Worm (Caenorhabditis elegans) whole organism, L2 larva: ENCODE measurements around the gene srlf-19.

ENCODE experiments used
- C34F6.9 ChIP-seq: fragments of 150-350 bp; optimal IDR thresholded peaks from 2 replicates; lab custom pipeline; 2014; ENCODE audit warnings: missing biosample characterization, missing genetic modification characterization
- F13H6.1 ChIP-seq: sonication (generic microtip); optimal IDR thresholded peaks from 2 replicates; lab custom pipeline; 2016; ENCODE audit warnings: missing genetic modification characterization, missing compliant biosample characterization
- Y55F3AM.14 ChIP-seq: fragments of 200-800 bp; sonication (Bioruptor generic); optimal IDR thresholded peaks from 2 replicates; lab custom pipeline; 2018; ENCODE audit warnings: mild to moderate bottlenecking, missing genetic modification characterization, missing compliant biosample characterization
- alr-1 ChIP-seq: fragments of 150-350 bp; optimal IDR thresholded peaks from 2 replicates; lab custom pipeline; 2014; ENCODE audit warnings: missing biosample characterization, missing genetic modification characterization
- aly-2 ChIP-seq: fragments of 150-350 bp; optimal IDR thresholded peaks from 2 replicates; lab custom pipeline; 2014; ENCODE audit warnings: missing biosample characterization, missing genetic modification characterization
- ama-1 ChIP-seq: fragments of 150-350 bp; optimal IDR thresholded peaks from 2 replicates; lab custom pipeline; 2018; ENCODE audit warnings: inconsistent platforms
- blmp-1 ChIP-seq: sonication (generic microtip); optimal IDR thresholded peaks from 2 replicates; lab custom pipeline; 2017; ENCODE audit warnings: missing genetic modification characterization, mild to moderate bottlenecking, missing compliant biosample characterization, antibody characterized with exemption, moderate library complexity; ENCODE audit not compliant: insufficient read depth
- ceh-16 ChIP-seq: fragments of 150-350 bp; optimal IDR thresholded peaks from 2 replicates; lab custom pipeline; 2014; ENCODE audit warnings: missing biosample characterization, missing genetic modification characterization
- crh-2 ChIP-seq: sonication (generic microtip); optimal IDR thresholded peaks from 2 replicates; lab custom pipeline; 2017; ENCODE audit warnings: missing biosample characterization, missing genetic modification characterization
- dmd-4 ChIP-seq: sonication (generic microtip); optimal IDR thresholded peaks from 2 replicates; lab custom pipeline; 2017; ENCODE audit warnings: missing biosample characterization, missing genetic modification characterization
- egl-27 ChIP-seq: sonication (generic microtip); optimal IDR thresholded peaks from 3 replicates; lab custom pipeline; 2017; ENCODE audit warnings: missing biosample characterization, missing genetic modification reagents, missing genetic modification characterization
- elt-1 ChIP-seq: fragments of 150-350 bp; optimal IDR thresholded peaks from 2 replicates; lab custom pipeline; 2014; ENCODE audit warnings: missing biosample characterization, missing genetic modification characterization
- elt-3 ChIP-seq: sonication (generic microtip); optimal IDR thresholded peaks from 2 replicates; lab custom pipeline; 2017; ENCODE audit warnings: missing biosample characterization, missing genetic modification characterization
- fos-1 ChIP-seq: fragments of 150-350 bp; optimal IDR thresholded peaks from 2 replicates; lab custom pipeline; 2014; ENCODE audit warnings: missing biosample characterization, missing genetic modification characterization
- gmeb-1 ChIP-seq: fragments of 150-350 bp; optimal IDR thresholded peaks from 2 replicates; lab custom pipeline; 2014; ENCODE audit warnings: missing biosample characterization, missing genetic modification characterization
- lin-13 ChIP-seq: fragments of 150-350 bp; optimal IDR thresholded peaks from 2 replicates; lab custom pipeline; 2014; ENCODE audit warnings: missing biosample characterization, missing genetic modification reagents, missing genetic modification characterization
- lin-39 ChIP-seq: fragments of 150-350 bp; optimal IDR thresholded peaks from 2 replicates; lab custom pipeline; 2014; ENCODE audit warnings: missing biosample characterization, missing genetic modification reagents, missing genetic modification characterization
- mab-5 ChIP-seq: fragments of 150-350 bp; optimal IDR thresholded peaks from 2 replicates; lab custom pipeline; 2014; ENCODE audit warnings: missing biosample characterization, missing genetic modification characterization
- mbf-1 ChIP-seq: sonication (generic microtip); optimal IDR thresholded peaks from 2 replicates; lab custom pipeline; 2017; ENCODE audit warnings: missing biosample characterization, missing genetic modification characterization
- nhr-10 ChIP-seq: sonication (generic microtip); optimal IDR thresholded peaks from 2 replicates; lab custom pipeline; 2017; ENCODE audit warnings: missing biosample characterization, missing genetic modification characterization
- nhr-11 ChIP-seq: fragments of 150-350 bp; optimal IDR thresholded peaks from 2 replicates; lab custom pipeline; 2014; ENCODE audit warnings: missing biosample characterization, missing genetic modification characterization
- nhr-129 ChIP-seq: fragments of 150-350 bp; optimal IDR thresholded peaks from 2 replicates; lab custom pipeline; 2014; ENCODE audit warnings: missing biosample characterization, missing genetic modification characterization
- nhr-25 ChIP-seq: fragments of 150-350 bp; sonication (generic microtip); optimal IDR thresholded peaks from 3 replicates; lab custom pipeline; 2014; ENCODE audit warnings: missing biosample characterization, missing genetic modification characterization
- nhr-6 ChIP-seq: fragments of 150-350 bp; optimal IDR thresholded peaks from 2 replicates; lab custom pipeline; 2014; ENCODE audit warnings: missing biosample characterization, missing genetic modification characterization
- peb-1 ChIP-seq: fragments of 150-350 bp; optimal IDR thresholded peaks from 2 replicates; lab custom pipeline; 2014; ENCODE audit warnings: missing biosample characterization, missing genetic modification characterization
- sem-4 ChIP-seq: fragments of 150-350 bp; optimal IDR thresholded peaks from 2 replicates; lab custom pipeline; 2014; ENCODE audit warnings: missing biosample characterization, missing genetic modification reagents, missing genetic modification characterization
- skn-1 ChIP-seq: sonication (generic microtip); optimal IDR thresholded peaks from 2 replicates; lab custom pipeline; 2017; ENCODE audit warnings: missing biosample characterization, missing genetic modification characterization
- sma-3 ChIP-seq: sonication (generic microtip); optimal IDR thresholded peaks from 2 replicates; lab custom pipeline; 2016; ENCODE audit warnings: missing genetic modification reagents, missing genetic modification characterization, missing compliant biosample characterization
- sma-9 ChIP-seq, 2 experiments: fragments of 150-350 bp in 1 of 2; sonication (generic microtip) in 1 of 2; optimal IDR thresholded peaks; 2 replicates each; lab custom pipeline; 2014 to 2016; ENCODE audit warnings: missing genetic modification characterization in 2 of 2, mild to moderate bottlenecking in 1 of 2, missing biosample characterization in 1 of 2, missing compliant biosample characterization in 1 of 2, missing genetic modification reagents in 1 of 2, moderate library complexity in 1 of 2
- snpc-4 ChIP-seq: fragments of 150-350 bp; optimal IDR thresholded peaks from 2 replicates; lab custom pipeline; 2014; ENCODE audit warnings: missing biosample characterization, missing genetic modification characterization
- unc-62 ChIP-seq: fragments of 150-350 bp; optimal IDR thresholded peaks from 2 replicates; lab custom pipeline; 2014; ENCODE audit warnings: missing biosample characterization, missing genetic modification reagents, missing genetic modification characterization
- ztf-1 ChIP-seq: fragments of 200-800 bp; sonication (Bioruptor generic); conservative IDR thresholded peaks from 2 replicates; pipeline ENCODE4 v1.3.6; 2022; ENCODE audit warnings: missing genetic modification characterization, missing compliant biosample characterization

Gene srlf-19

DNA sequence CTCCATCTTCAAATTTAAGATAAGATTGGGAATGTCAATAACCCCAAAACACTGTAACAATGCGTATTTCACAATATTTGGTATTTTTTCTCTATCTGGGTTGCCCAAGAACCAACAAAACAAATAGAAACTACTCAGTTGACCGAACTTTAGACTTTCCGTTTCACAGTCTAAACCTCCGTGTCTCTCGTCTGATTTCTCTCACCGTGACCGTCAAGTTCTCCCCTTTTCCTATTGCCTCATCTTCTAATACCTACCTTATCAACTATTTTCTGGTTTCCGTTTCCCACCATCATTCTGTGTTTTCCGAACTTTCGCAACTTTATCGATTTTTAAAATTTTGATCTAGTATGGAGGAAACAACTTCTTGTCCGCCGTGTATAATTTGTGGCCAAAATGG is 11.0 kb upstream of the srlf-19 start, which contains the start of gene nhr-131:
nhr-131 (plus strand) TSS at position 87 of the 400 bp plus-strand sequence.
- TF ChIP-seq gmeb-1 (tag; lab: Kevin White, UChicago) (peak; percentile 20), mbf-1 (tag; lab: Kevin White, UChicago) (no peak), alr-1 (tag; lab: Kevin White, UChicago) (no peak), fos-1 (tag; lab: Kevin White, UChicago) (peak; percentile 72), nhr-25 (tag; lab: Kevin White, UChicago) (no peak), crh-2 (tag; lab: Kevin White, UChicago) (peak; percentile 27), nhr-129 (tag; lab: Kevin White, UChicago) (peak; percentile 48), sma-9 (GFP tag; optimal IDR thresholded peaks at IDR 0.05; lab: Kevin White, UChicago) (peak; percentile 73), sma-9 (tag; optimal IDR thresholded peaks at IDR 0.05; lab: Kevin White, UChicago) (no peak)
- TF ChIP-seq, all 48 proteins: peak for 5

DNA sequence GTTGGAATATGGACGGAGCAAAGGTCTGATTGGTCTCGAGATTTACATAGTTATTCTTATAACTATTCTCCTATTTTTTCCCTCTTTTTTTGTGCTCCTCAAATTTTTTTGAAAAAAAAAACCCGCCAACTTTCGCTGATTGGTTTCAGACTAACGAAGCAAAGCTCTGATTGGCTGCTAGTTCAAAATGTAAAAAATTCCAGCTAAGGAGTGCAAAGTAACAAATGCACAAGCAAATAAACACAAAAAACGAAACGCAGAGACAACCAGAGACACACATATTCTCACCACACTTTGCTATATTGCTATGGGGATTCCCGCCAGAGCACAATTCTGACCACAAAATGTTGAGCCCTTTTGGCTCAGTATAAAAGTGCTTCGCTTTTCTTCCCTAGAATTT is 7.9 kb upstream of the srlf-19 start, which contains the start of gene T01G6.1:
T01G6.1 (plus strand) TSS at position 301 of the 400 bp plus-strand sequence.
- TF ChIP-seq egl-27 (tag; lab: Kevin White, UChicago) (no peak), mbf-1 (tag; lab: Kevin White, UChicago) (no peak), dmd-4 (tag; lab: Kevin White, UChicago) (no peak), lin-39 (tag; lab: Kevin White, UChicago) (no peak), sem-4 (tag; lab: Kevin White, UChicago) (no peak), nhr-6 (tag; lab: Kevin White, UChicago) (no peak), Y55F3AM.14 (GFP tag; lab: Kevin White, UChicago) (no peak)

DNA sequence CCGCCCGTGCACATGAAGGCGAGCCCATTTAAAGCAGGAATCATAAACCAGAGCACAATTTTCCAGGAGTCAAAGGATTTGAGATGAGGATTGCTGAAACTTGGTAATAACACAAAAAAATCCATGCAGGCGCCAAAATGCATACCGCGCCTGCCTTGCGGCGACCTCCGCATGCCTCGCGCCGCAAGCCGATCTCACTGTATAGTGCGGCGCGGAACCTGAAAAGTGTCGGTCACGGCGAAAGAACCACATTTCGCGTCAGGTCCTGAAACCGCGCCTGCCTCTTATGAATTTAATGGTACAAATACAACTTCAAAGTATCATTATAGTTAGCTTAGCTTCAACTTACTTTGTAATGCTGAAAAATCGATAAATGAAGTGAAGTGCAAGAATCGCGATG is 4.8 kb upstream of the srlf-19 start:
- TF ChIP-seq F13H6.1 (tag; lab: Kevin White, UChicago) = no peak
- no peak for TF ChIP-seq elt-3 (tag; lab: Kevin White, UChicago)
- TF ChIP-seq Y55F3AM.14 (GFP tag; lab: Kevin White, UChicago) = no peak
- TF ChIP-seq blmp-1 (tag; lab: Kevin White, UChicago) = no peak
- TF ChIP-seq sem-4 (tag; lab: Kevin White, UChicago) = no peak
- TF ChIP-seq ama-1 (lab: Kevin White, UChicago) = no peak
- TF ChIP-seq ztf-1 (GFP tag; lab: Robert Waterston, UW) = no peak
- no peak for TF ChIP-seq elt-1 (tag; lab: Kevin White, UChicago)
- no peak for TF ChIP-seq nhr-129 (tag; lab: Kevin White, UChicago)

ce11 chrV:501230-501629 is 4.1 kb upstream of the srlf-19 start, which contains the start of gene str-256:
Gene str-256 (minus strand): TSS chrV:501330.
- TF ChIP-seq skn-1 (tag; lab: Kevin White, UChicago) = no peak
- no peak for TF ChIP-seq fos-1 (tag; lab: Kevin White, UChicago)
- TF ChIP-seq elt-1 (tag; lab: Kevin White, UChicago) = no peak
- no peak for TF ChIP-seq aly-2 (tag; lab: Kevin White, UChicago)
- no peak for TF ChIP-seq sma-3 (GFP tag; lab: Kevin White, UChicago)
- TF ChIP-seq ama-1 (lab: Kevin White, UChicago) = no peak
- no peak for TF ChIP-seq ztf-1 (GFP tag; lab: Robert Waterston, UW)
- TF ChIP-seq mab-5 (tag; lab: Kevin White, UChicago) = no peak
- TF ChIP-seq peb-1 (tag; lab: Kevin White, UChicago) = no peak
- TF ChIP-seq C34F6.9 = no peak
- TF ChIP-seq gmeb-1 (tag; lab: Kevin White, UChicago) = no peak

DNA sequence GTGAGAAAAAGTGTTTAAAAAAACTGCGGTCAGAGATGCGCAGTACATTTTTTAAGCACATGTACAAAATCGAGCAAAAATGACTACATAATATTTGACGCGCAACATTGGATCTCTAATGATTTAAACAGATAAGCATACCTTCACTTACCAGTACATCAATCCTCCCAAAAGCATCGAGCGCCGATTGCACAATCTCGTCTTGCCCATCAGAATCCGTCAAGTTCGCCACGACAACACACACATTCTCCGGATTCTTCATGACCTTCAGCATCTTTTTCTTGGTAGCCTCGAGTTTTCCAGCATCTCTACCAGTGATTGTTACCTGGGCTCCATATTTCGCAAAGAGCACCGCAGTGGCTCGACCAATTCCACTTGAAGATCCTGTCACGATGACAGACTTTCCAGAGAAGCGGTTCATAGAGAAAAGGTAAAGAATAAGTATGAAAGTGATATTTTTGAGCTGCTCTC is 2.5 kb upstream of the srlf-19 start, which contains the start of gene T01G6.10:
T01G6.10 (minus strand) TSS at position 421 of the 471 bp plus-strand sequence.
- TF ChIP-seq sem-4 (tag; lab: Kevin White, UChicago) (no peak), nhr-10 (tag; lab: Kevin White, UChicago) (no peak), snpc-4 (no peak), nhr-11 (tag; lab: Kevin White, UChicago) (no peak), unc-62 (GFP tag; lab: Kevin White, UChicago) (no peak), aly-2 (tag; lab: Kevin White, UChicago) (no peak), sma-9 (GFP tag; optimal IDR thresholded peaks at IDR 0.05; lab: Kevin White, UChicago) (no peak), sma-9 (tag; optimal IDR thresholded peaks at IDR 0.05; lab: Kevin White, UChicago) (no peak), nhr-129 (tag; lab: Kevin White, UChicago) (no peak), ztf-1 (GFP tag; lab: Robert Waterston, UW) (no peak), mab-5 (tag; lab: Kevin White, UChicago) (no peak), C34F6.9 (no peak), egl-27 (tag; lab: Kevin White, UChicago) (no peak), alr-1 (tag; lab: Kevin White, UChicago) (no peak), elt-3 (tag; lab: Kevin White, UChicago) (no peak), mbf-1 (tag; lab: Kevin White, UChicago) (no peak), crh-2 (tag; lab: Kevin White, UChicago) (no peak), F13H6.1 (tag; lab: Kevin White, UChicago) (no peak), ceh-16 (no peak), lin-13 (GFP tag; lab: Kevin White, UChicago) (no peak)
